Fruit fly (Drosophila melanogaster) whole organism: ENCODE results near the gene betaTub85D.

Source experiments
- CG8478 ChIP-seq: fragments of >200 bp; optimal IDR thresholded peaks from 2 replicates; lab custom pipeline; 2018; ENCODE audit warnings: inconsistent platforms
- Dll ChIP-seq: fragments of >200 bp; optimal IDR thresholded peaks from 2 replicates; lab custom pipeline; 2017
- EcR ChIP-seq, 2 experiments: fragments of >200 bp; optimal IDR thresholded peaks; 2 replicates each; lab custom pipeline; 2017; ENCODE audit warnings: missing biosample characterization in 2 of 2, missing genetic modification characterization in 2 of 2, missing genetic modification reagents in 2 of 2
- pan ChIP-seq: fragments of >200 bp; optimal IDR thresholded peaks from 2 replicates; lab custom pipeline; 2017
- psq ChIP-seq: fragments of >200 bp; optimal IDR thresholded peaks from 2 replicates; lab custom pipeline; 2017
- usp ChIP-seq: fragments of >200 bp; optimal IDR thresholded peaks from 2 replicates; lab custom pipeline; 2017; ENCODE audit warnings: missing biosample characterization, missing genetic modification characterization, mixed read lengths

The betaTub85D gene

DNA sequence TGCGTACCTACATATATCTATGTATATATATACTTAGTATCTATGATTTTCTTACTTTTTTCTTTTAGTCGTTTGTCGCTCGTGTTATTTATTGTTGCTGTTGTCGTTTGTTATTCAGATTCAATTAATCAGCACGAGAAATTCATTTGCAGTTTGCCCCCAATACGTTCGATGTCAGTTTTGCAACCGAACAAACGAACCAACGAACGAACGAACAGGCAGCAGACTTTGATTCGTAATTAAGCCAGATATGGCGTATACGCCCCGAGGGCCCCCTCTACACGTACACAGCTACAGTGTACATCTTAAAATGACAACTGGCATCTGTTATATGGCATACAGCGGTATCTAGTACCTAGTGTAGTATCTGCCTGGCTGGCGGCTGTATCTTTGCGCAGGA lies 23.2 kb upstream of the betaTub85D start:
- TF ChIP-seq EcR (GFP tag; optimal IDR thresholded peaks at IDR 0.05; lab: Kevin White, UChicago) (no peak), pan (lab: Kevin White, UChicago) (no peak), Dll (lab: Kevin White, UChicago) (no peak), CG8478 (lab: Kevin White, UChicago) (no peak), usp (GFP tag; lab: Kevin White, UChicago) (no peak), psq (lab: Kevin White, UChicago) (no peak)

DNA sequence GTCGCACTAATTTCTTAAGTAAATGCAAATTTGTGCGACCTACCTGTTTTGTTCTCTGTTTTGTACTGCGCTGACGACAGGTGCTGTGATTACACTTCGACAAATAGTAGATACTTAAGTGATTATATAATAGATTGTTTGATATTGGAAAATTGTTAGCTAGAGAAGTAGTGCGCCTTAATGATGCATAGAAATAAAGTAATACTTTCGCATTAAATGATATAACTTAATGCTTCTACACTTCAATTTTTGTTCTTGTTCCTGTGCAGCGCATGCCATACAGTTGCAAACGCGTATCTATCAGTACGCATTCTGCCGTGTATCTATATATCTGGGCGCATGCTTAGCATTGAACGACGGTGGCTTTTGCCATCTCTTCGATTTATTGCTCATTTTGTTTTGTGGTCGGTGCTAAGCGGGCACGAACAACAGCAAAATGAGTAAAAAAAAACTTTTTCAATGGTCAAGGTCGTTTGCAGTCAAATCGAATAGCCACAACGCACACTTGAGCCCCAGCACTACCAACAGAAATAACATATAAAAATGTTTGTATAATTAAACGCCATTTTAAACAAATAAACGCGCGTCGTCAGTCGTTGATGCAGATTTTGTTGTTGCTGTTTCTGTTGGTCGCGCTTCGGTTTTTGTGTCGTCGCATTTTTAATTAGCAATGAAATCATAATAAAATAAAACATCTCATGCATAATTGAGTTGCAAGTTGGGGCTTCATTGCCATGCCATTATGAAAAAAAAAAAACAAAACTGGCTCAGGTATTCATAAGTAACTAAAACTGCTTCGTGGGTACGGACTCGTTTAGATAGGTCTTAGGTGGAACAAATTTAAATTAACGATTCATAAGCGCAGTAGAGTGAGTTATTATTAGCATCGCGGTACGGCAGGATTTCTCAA lies 20.5 kb upstream of the betaTub85D start:
- TF ChIP-seq usp (GFP tag; lab: Kevin White, UChicago) (no peak), Dll (lab: Kevin White, UChicago) (no peak), psq (lab: Kevin White, UChicago) (no peak), CG8478 (lab: Kevin White, UChicago) (no peak), EcR (GFP tag; optimal IDR thresholded peaks at IDR 0.05; lab: Kevin White, UChicago) (no peak), pan (lab: Kevin White, UChicago) (no peak)

- no peak for TF ChIP-seq Dll (lab: Kevin White, UChicago)
- no peak for TF ChIP-seq psq (lab: Kevin White, UChicago)
- no peak for TF ChIP-seq pan (lab: Kevin White, UChicago)
- no peak for TF ChIP-seq usp (GFP tag; lab: Kevin White, UChicago)
- no peak for TF ChIP-seq EcR (GFP tag; optimal IDR thresholded peaks at IDR 0.05; lab: Kevin White, UChicago)
- TF ChIP-seq CG8478 (lab: Kevin White, UChicago), result no peak
Measured at dm6 chr3R:9428988-9429387, 18.9 kb upstream of the betaTub85D start.

dm6 chr3R:9428189-9428699 lies 18.2 kb upstream of the betaTub85D start:
- peak; percentile 88 for TF ChIP-seq Dll (lab: Kevin White, UChicago)
- TF ChIP-seq CG8478 (lab: Kevin White, UChicago), result no peak

DNA sequence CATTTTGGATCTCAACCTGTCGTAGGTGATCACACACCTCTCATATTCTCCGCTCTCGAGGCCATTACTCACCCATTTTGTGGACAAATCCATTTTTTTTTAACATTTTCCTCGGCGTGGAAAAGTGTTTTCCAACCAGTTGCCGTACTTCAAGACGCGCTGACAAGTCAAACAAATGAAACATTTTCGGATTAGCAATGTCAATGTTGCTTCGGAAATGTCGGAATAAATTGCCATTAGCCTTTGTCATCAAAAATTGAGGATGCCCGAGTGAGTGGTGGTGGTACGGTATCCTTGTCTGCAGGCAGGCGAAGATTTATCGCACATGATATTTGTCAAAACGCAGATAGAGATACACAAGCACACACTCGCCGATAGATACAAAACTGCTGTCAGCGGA lies 17.2 kb upstream of the betaTub85D start:
- TF ChIP-seq pan (lab: Kevin White, UChicago) (no peak), usp (GFP tag; lab: Kevin White, UChicago) (no peak), psq (lab: Kevin White, UChicago) (no peak), Dll (lab: Kevin White, UChicago) (no peak), CG8478 (lab: Kevin White, UChicago) (no peak), EcR (GFP tag; optimal IDR thresholded peaks at IDR 0.05; lab: Kevin White, UChicago) (no peak)

DNA sequence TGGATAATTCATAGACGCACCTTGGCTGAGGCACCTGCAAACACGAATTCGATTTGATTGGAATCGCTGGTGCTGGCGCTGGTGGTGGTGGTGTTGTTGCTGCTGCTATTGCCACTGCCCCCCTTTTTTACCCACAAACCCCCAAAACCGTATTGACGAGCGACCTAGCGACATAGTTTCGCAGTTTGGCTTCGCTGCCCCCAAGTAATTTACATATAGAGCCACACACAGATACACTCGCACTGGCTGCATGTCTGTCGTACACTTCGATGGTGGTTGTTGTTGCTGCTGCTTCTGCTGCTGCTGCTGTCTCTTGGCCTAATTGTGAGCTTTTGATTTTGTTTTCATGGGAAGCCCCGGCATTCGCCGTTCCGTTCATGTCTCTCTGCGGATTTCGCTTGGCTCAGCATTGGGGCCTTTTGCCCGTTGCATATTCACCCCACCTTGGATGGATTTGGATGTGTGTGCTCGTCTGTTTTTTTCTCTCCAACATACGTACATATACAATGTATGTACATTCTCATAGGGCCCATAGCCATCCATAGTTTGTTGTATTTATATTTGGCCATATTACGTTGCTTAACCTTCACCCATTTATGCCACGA lies 14.1 kb upstream of the betaTub85D start:
- TF ChIP-seq CG8478 (lab: Kevin White, UChicago) (no peak), pan (lab: Kevin White, UChicago) (no peak), EcR (GFP tag; optimal IDR thresholded peaks at IDR 0.05; lab: Kevin White, UChicago) (no peak), usp (GFP tag; lab: Kevin White, UChicago) (no peak), Dll (lab: Kevin White, UChicago) (no peak), psq (lab: Kevin White, UChicago) (no peak)

DNA sequence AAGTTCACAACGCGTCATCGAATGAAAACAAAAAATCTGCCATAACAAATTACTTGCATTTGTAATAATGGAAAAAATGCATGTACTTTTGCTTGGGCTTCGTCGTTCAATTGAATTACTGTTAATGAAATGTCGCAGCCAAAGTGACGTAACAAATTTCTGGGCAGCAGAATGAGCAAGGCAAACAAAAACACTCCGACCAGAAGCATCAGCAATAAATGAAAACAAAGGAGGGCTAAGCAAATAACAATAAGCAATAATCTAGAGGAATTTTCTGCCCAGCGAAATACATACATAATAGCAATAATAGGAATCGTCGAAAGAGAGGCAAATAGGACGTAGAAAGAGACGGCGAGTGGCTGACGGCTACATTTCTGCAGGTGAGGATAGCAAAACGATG lies 12.3 kb upstream of the betaTub85D start:
- TF ChIP-seq usp (GFP tag; lab: Kevin White, UChicago), result no peak
- TF ChIP-seq psq (lab: Kevin White, UChicago), result no peak
- TF ChIP-seq CG8478 (lab: Kevin White, UChicago), result no peak
- TF ChIP-seq Dll (lab: Kevin White, UChicago), result no peak
- TF ChIP-seq EcR (GFP tag; optimal IDR thresholded peaks at IDR 0.05; lab: Kevin White, UChicago), result no peak
- TF ChIP-seq pan (lab: Kevin White, UChicago), result no peak

- TF ChIP-seq EcR (GFP tag; optimal IDR thresholded peaks at IDR 0.05; lab: Kevin White, UChicago) (no peak), Dll (lab: Kevin White, UChicago) (no peak), pan (lab: Kevin White, UChicago) (no peak), usp (GFP tag; lab: Kevin White, UChicago) (no peak), CG8478 (lab: Kevin White, UChicago) (no peak), psq (lab: Kevin White, UChicago) (no peak)
Measured at dm6 chr3R:9420439-9421234, 10.6 kb upstream of the betaTub85D start.

DNA sequence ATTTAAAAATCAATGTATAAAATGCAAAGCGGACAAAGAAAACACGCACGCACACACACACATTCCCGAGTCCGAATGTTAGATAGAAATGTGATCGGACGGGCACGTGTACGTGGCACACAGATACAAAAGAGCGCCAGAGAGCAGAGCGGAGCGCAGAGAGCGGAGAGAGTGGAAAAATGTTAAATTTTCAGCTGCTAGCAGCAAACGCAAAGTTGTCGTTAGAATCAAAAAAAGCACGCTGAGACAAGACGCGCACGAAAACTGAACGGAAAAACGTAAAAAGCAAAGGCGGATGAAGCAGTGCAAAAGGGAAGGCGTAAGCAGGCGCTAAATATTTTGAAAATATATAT lies 9.2 kb upstream of the betaTub85D start:
- TF ChIP-seq pan (lab: Kevin White, UChicago) (no peak), Dll (lab: Kevin White, UChicago) (peak; percentile 95), CG8478 (lab: Kevin White, UChicago) (no peak)

dm6 chr3R:9418373-9419299 lies 8.6 kb upstream of the betaTub85D start:
- no peak for TF ChIP-seq CG8478 (lab: Kevin White, UChicago)
- no peak for TF ChIP-seq Dll (lab: Kevin White, UChicago)
